Worm (Caenorhabditis elegans) whole organism, young adult: ENCODE measurements around the gene F44D12.19.

Experiments
- B0336.3 ChIP-seq: fragments of 200-800 bp; sonication (Bioruptor generic); IDR thresholded peaks from 2 replicates; pipeline ENCODE4 v1.3.6; 2022; ENCODE audit warnings: missing genetic modification characterization, missing compliant biosample characterization
- efl-1 ChIP-seq: fragments of 150-350 bp; optimal IDR thresholded peaks from 2 replicates; lab custom pipeline; 2014; ENCODE audit warnings: missing biosample characterization, missing genetic modification reagents, missing genetic modification characterization
- egl-44 ChIP-seq: fragments of 200-800 bp; sonication (Bioruptor generic); IDR thresholded peaks from 2 replicates; pipeline ENCODE4 v1.3.6; 2022; ENCODE audit warnings: missing genetic modification reagents, missing genetic modification characterization, missing compliant biosample characterization
- egrh-3 ChIP-seq: fragments of 200-800 bp; sonication (Bioruptor generic); IDR thresholded peaks from 2 replicates; pipeline ENCODE4 v1.3.6; 2022; ENCODE audit warnings: missing genetic modification reagents, missing genetic modification characterization, missing compliant biosample characterization
- madf-6 ChIP-seq: fragments of 200-800 bp; sonication (Bioruptor generic); IDR thresholded peaks from 2 replicates; pipeline ENCODE4 v1.3.6; 2022; ENCODE audit warnings: missing genetic modification reagents, missing genetic modification characterization, missing compliant biosample characterization
- madf-8 ChIP-seq: fragments of 200-800 bp; sonication (Bioruptor generic); conservative IDR thresholded peaks from 2 replicates; pipeline ENCODE4 v1.3.6; 2022; ENCODE audit warnings: missing genetic modification reagents, missing genetic modification characterization, missing compliant biosample characterization
- pha-4 ChIP-seq: fragments of 150-350 bp; sonication (generic microtip); optimal IDR thresholded peaks from 2 replicates; lab custom pipeline; 2014; ENCODE audit warnings: missing biosample characterization, missing genetic modification reagents, missing genetic modification characterization

The F44D12.19 gene

ce11 chrIV:10068266-10068665 lies 46.9 kb downstream of the F44D12.19 start (continued):
- TF ChIP-seq B0336.3 (GFP tag; lab: Robert Waterston, UW) (no peak), pha-4 (tag; lab: Kevin White, UChicago) (no peak), egl-44 (GFP tag; lab: Robert Waterston, UW) (no peak)

- peak; percentile 42 for TF ChIP-seq efl-1 (GFP tag; lab: Kevin White, UChicago)
- TF ChIP-seq madf-8 = peak; percentile 38; the same call in 1 of the 2 replicates
- peak; percentile 57; the same call in 1 of the 2 replicates for TF ChIP-seq egrh-3
- peak; percentile 75 for TF ChIP-seq madf-6
- TF ChIP-seq, all 124 proteins: peak for 4; not testable (repeated sequence) for 120
These were observed 49.7 kb downstream of the F44D12.19 start for ce11 chrIV:10071121-10071520.
